Worm (Caenorhabditis elegans) whole organism, L4 larva: ENCODE measurements around the gene srd-38.

Source experiments
- dve-1 ChIP-seq: sonication (generic microtip); optimal IDR thresholded peaks from 2 replicates; lab custom pipeline; 2017; ENCODE audit warnings: antibody characterized with exemption, mild to moderate bottlenecking, missing genetic modification characterization, missing compliant biosample characterization; ENCODE audit not compliant: insufficient read depth
- mdt-29 ChIP-seq: fragments of 200-800 bp; sonication (Bioruptor generic); IDR thresholded peaks from 2 replicates; pipeline ENCODE4 v1.3.6; 2022; ENCODE audit warnings: missing genetic modification reagents, missing genetic modification characterization, missing compliant biosample characterization
- mep-1 ChIP-seq: fragments of 150-350 bp; sonication (generic microtip); optimal IDR thresholded peaks from 3 replicates; lab custom pipeline; 2014; ENCODE audit warnings: missing biosample characterization, missing genetic modification characterization

DNA sequence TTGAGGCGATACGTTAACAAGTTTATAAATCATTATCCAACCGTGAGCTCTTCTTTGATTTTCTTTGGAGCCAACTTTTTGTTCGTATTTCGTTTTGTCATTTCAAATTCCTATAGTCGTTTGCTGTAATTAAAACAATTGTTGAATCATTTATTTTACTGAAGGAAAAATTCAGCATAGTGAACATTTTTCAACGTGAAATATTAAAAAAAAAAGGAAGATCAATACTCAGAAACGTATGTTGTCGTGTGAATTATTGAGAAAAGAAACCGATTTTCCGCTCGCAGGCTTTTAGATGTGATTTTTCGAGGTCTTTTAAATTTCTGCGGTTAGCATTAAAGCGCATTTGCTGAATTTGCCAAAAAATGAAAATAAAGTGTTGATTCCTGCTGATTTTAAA lies 12.7 kb upstream of the srd-38 start, which contains the start of gene phf-33:
- TF ChIP-seq dve-1 (tag; lab: Kevin White, UChicago) (no peak), mdt-29 (GFP tag; lab: Robert Waterston, UW) (no peak), mep-1 (tag; lab: Kevin White, UChicago) (no peak)
